Fruit fly (Drosophila melanogaster) whole organism, embryonic: ENCODE measurements around the gene Sems.
A peak's percentile ranks its signal among the peaks of the same experiment; 100 is the strongest.

Source experiments
- ATbp ChIP-seq: fragments of 200-800 bp; sonication (Bioruptor generic); optimal IDR thresholded peaks from 2 replicates; lab custom pipeline; 2017; ENCODE audit warnings: missing biosample characterization, mild to moderate bottlenecking, missing genetic modification characterization, missing genetic modification reagents
- Antp ChIP-seq: fragments of 200-800 bp; sonication (Bioruptor generic); optimal IDR thresholded peaks from 3 replicates; lab custom pipeline; 2016; ENCODE audit warnings: missing biosample characterization, missing genetic modification characterization
- B-H1 ChIP-seq: fragments of 200-800 bp; sonication (Bioruptor generic); IDR thresholded peaks from 3 replicates; pipeline ENCODE4 v1.3.6; 2022; ENCODE audit warnings: missing biosample characterization, missing genetic modification characterization
- CG10267 ChIP-seq: fragments of 200-800 bp; sonication (Bioruptor generic); optimal IDR thresholded peaks from 2 replicates; lab custom pipeline; 2018; ENCODE audit warnings: missing biosample characterization, mild to moderate bottlenecking, missing genetic modification characterization, moderate library complexity
- CG10462 ChIP-seq: fragments of 200-800 bp; sonication (Bioruptor generic); optimal IDR thresholded peaks from 2 replicates; lab custom pipeline; 2016; ENCODE audit warnings: missing biosample characterization, missing genetic modification characterization
- CG11696 ChIP-seq: fragments of 200-800 bp; sonication (Bioruptor generic); IDR thresholded peaks from 2 replicates; pipeline ENCODE4 v1.3.6; 2022; ENCODE audit warnings: missing biosample characterization, missing genetic modification characterization
- CG12236 ChIP-seq: fragments of 200-800 bp; sonication (Bioruptor generic); optimal IDR thresholded peaks from 2 replicates; lab custom pipeline; 2016; ENCODE audit warnings: missing biosample characterization, missing genetic modification characterization
- CG12299 ChIP-seq: fragments of 200-800 bp; sonication (Bioruptor generic); optimal IDR thresholded peaks from 2 replicates; lab custom pipeline; 2018; ENCODE audit warnings: missing biosample characterization, mild to moderate bottlenecking, missing genetic modification characterization
- CG12391 ChIP-seq: fragments of 200-800 bp; sonication (Bioruptor generic); optimal IDR thresholded peaks from 3 replicates; lab custom pipeline; 2018; ENCODE audit warnings: missing biosample characterization, mild to moderate bottlenecking, missing genetic modification characterization, moderate library complexity
- CG13296 ChIP-seq: fragments of 200-800 bp; sonication (Bioruptor generic); optimal IDR thresholded peaks from 3 replicates; lab custom pipeline; 2018; ENCODE audit warnings: missing biosample characterization, mild to moderate bottlenecking, missing genetic modification characterization
- CG15011 ChIP-seq: fragments of 200-800 bp; sonication (Bioruptor generic); optimal IDR thresholded peaks from 3 replicates; lab custom pipeline; 2018; ENCODE audit warnings: missing biosample characterization, mild to moderate bottlenecking, missing genetic modification characterization
- CG15479 ChIP-seq: fragments of 200-800 bp; sonication (Bioruptor generic); optimal IDR thresholded peaks from 3 replicates; lab custom pipeline; 2019; ENCODE audit warnings: missing biosample characterization, mild to moderate bottlenecking, missing genetic modification characterization, moderate library complexity
- CG16815 ChIP-seq: fragments of 200-800 bp; sonication (Bioruptor generic); optimal IDR thresholded peaks from 3 replicates; lab custom pipeline; 2017; ENCODE audit warnings: missing biosample characterization, mild to moderate bottlenecking, missing genetic modification characterization
- CG17568 ChIP-seq: fragments of 200-800 bp; sonication (Bioruptor generic); optimal IDR thresholded peaks from 2 replicates; lab custom pipeline; 2018; ENCODE audit warnings: missing biosample characterization, mild to moderate bottlenecking, missing genetic modification characterization, moderate library complexity
- CG2889 ChIP-seq: fragments of 200-800 bp; sonication (Bioruptor generic); IDR thresholded peaks from 3 replicates; pipeline ENCODE4 v1.3.6; 2022; ENCODE audit warnings: missing biosample characterization, missing genetic modification characterization
- CG30020 ChIP-seq: fragments of 200-800 bp; optimal IDR thresholded peaks from 2 replicates; lab custom pipeline; 2019; ENCODE audit warnings: missing biosample characterization, mild to moderate bottlenecking, missing genetic modification characterization, moderate library complexity
- CG30403 ChIP-seq: fragments of 200-800 bp; sonication (Bioruptor generic); optimal IDR thresholded peaks from 3 replicates; lab custom pipeline; 2016; ENCODE audit warnings: missing biosample characterization, missing genetic modification characterization
- CG31388 ChIP-seq: fragments of 200-800 bp; sonication (Bioruptor generic); optimal IDR thresholded peaks from 2 replicates; lab custom pipeline; 2016; ENCODE audit warnings: missing biosample characterization, missing genetic modification characterization
- CG4360 ChIP-seq: fragments of 200-800 bp; sonication (Bioruptor generic); IDR thresholded peaks from 2 replicates; pipeline ENCODE4 v1.3.6; 2022; ENCODE audit warnings: missing biosample characterization, missing genetic modification characterization
- CG6175 ChIP-seq: fragments of 200-800 bp; sonication (Bioruptor generic); IDR thresholded peaks from 3 replicates; pipeline ENCODE4 v1.3.6; 2022; ENCODE audit warnings: missing biosample characterization, missing genetic modification characterization
- CG7271 ChIP-seq: fragments of 200-800 bp; sonication (Bioruptor generic); optimal IDR thresholded peaks from 2 replicates; lab custom pipeline; 2018; ENCODE audit warnings: missing biosample characterization, mild to moderate bottlenecking, missing genetic modification characterization, moderate library complexity
- CG7839 ChIP-seq: fragments of 200-800 bp; sonication (Bioruptor generic); optimal IDR thresholded peaks from 3 replicates; lab custom pipeline; 2018; ENCODE audit warnings: missing biosample characterization, mild to moderate bottlenecking, missing genetic modification characterization, moderate library complexity
- Dp ChIP-seq: fragments of 200-800 bp; sonication (Bioruptor generic); optimal IDR thresholded peaks from 2 replicates; lab custom pipeline; 2018; ENCODE audit warnings: missing biosample characterization, mild to moderate bottlenecking, missing genetic modification characterization, moderate library complexity
- Eip74EF ChIP-seq, 2 experiments: fragments of 200-800 bp in 1 of 2; fragments of >200 bp in 1 of 2; sonication (Bioruptor generic) in 1 of 2; optimal IDR thresholded peaks; 2 replicates each; lab custom pipeline; 2017 to 2019; ENCODE audit warnings: missing biosample characterization in 2 of 2, missing genetic modification characterization in 2 of 2, mild to moderate bottlenecking in 1 of 2, moderate library complexity in 1 of 2
- Sox102F ChIP-seq: fragments of 200-800 bp; sonication (Bioruptor generic); optimal IDR thresholded peaks from 2 replicates; lab custom pipeline; 2018; ENCODE audit warnings: missing biosample characterization, mild to moderate bottlenecking, missing genetic modification characterization, moderate library complexity
- bab2 ChIP-seq: fragments of 200-800 bp; sonication (Bioruptor generic); optimal IDR thresholded peaks from 2 replicates; lab custom pipeline; 2016; ENCODE audit warnings: missing biosample characterization, missing genetic modification characterization
- br ChIP-seq: fragments of >200 bp; optimal IDR thresholded peaks from 2 replicates; lab custom pipeline; 2017
- cato ChIP-seq: fragments of 200-800 bp; sonication (Bioruptor generic); optimal IDR thresholded peaks from 2 replicates; lab custom pipeline; 2016; ENCODE audit warnings: missing biosample characterization, missing genetic modification characterization, borderline replicate concordance
- caup ChIP-seq: fragments of 200-800 bp; sonication (Bioruptor generic); optimal IDR thresholded peaks from 3 replicates; lab custom pipeline; 2017; ENCODE audit warnings: missing biosample characterization, mild to moderate bottlenecking, missing genetic modification characterization, moderate library complexity; ENCODE audit not compliant: severe bottlenecking
- dati ChIP-seq: fragments of 200-800 bp; sonication (Bioruptor generic); IDR thresholded peaks from 2 replicates; pipeline ENCODE4 v1.3.6; 2022; ENCODE audit warnings: missing biosample characterization, missing genetic modification characterization
- dmrt11E ChIP-seq: fragments of 200-800 bp; sonication (Bioruptor generic); optimal IDR thresholded peaks from 3 replicates; lab custom pipeline; 2018; ENCODE audit warnings: missing biosample characterization, mild to moderate bottlenecking, missing genetic modification characterization, moderate library complexity
- fu2 ChIP-seq: fragments of 200-800 bp; sonication (Bioruptor generic); optimal IDR thresholded peaks from 2 replicates; lab custom pipeline; 2016; ENCODE audit warnings: missing biosample characterization, missing genetic modification characterization
- gcm ChIP-seq: fragments of 200-800 bp; sonication (Bioruptor generic); optimal IDR thresholded peaks from 2 replicates; lab custom pipeline; 2019; ENCODE audit warnings: missing biosample characterization, mild to moderate bottlenecking, missing genetic modification characterization, moderate library complexity
- grn ChIP-seq: fragments of 200-800 bp; sonication (Bioruptor generic); optimal IDR thresholded peaks from 3 replicates; lab custom pipeline; 2017; ENCODE audit warnings: missing biosample characterization, missing genetic modification characterization
- gro ChIP-seq: fragments of 200-800 bp; sonication (Bioruptor generic); optimal IDR thresholded peaks from 2 replicates; lab custom pipeline; 2016; ENCODE audit warnings: missing biosample characterization, missing genetic modification characterization
- gsb ChIP-seq: fragments of 200-800 bp; sonication (Bioruptor generic); IDR thresholded peaks from 2 replicates; pipeline ENCODE4 v1.3.6; 2022; ENCODE audit warnings: missing biosample characterization, missing genetic modification characterization
- gt ChIP-seq: fragments of 200-800 bp; sonication (Bioruptor generic); IDR thresholded peaks from 2 replicates; pipeline ENCODE4 v1.3.6; 2022; ENCODE audit warnings: missing biosample characterization, missing genetic modification characterization
- klu ChIP-seq: fragments of 200-800 bp; sonication (Bioruptor generic); IDR thresholded peaks from 2 replicates; pipeline ENCODE4 v1.3.6; 2022; ENCODE audit warnings: missing biosample characterization, missing genetic modification characterization
- lbe ChIP-seq: fragments of 200-800 bp; sonication (Bioruptor generic); optimal IDR thresholded peaks from 2 replicates; lab custom pipeline; 2016; ENCODE audit warnings: missing biosample characterization, mild to moderate bottlenecking, missing genetic modification characterization
- nau ChIP-seq: fragments of 200-800 bp; sonication (Bioruptor generic); optimal IDR thresholded peaks from 3 replicates; lab custom pipeline; 2017; ENCODE audit warnings: missing biosample characterization, mild to moderate bottlenecking, missing genetic modification characterization, missing genetic modification reagents
- onecut ChIP-seq: fragments of 200-800 bp; sonication (Bioruptor generic); IDR thresholded peaks from 2 replicates; pipeline ENCODE4 v1.3.6; 2022; ENCODE audit warnings: missing biosample characterization, missing genetic modification characterization
- otp ChIP-seq: fragments of 200-800 bp; sonication (Bioruptor generic); IDR thresholded peaks from 3 replicates; pipeline ENCODE4, ENCODE4 v1.3.6; 2022; ENCODE audit warnings: missing biosample characterization, missing genetic modification characterization
- pita ChIP-seq: fragments of 200-800 bp; sonication (Bioruptor generic); optimal IDR thresholded peaks from 2 replicates; lab custom pipeline; 2017; ENCODE audit warnings: missing biosample characterization, mild to moderate bottlenecking, missing genetic modification characterization
- row ChIP-seq: fragments of 200-800 bp; sonication (Bioruptor generic); IDR thresholded peaks from 3 replicates; pipeline ENCODE4 v1.3.6; 2022; ENCODE audit warnings: missing biosample characterization, missing genetic modification characterization
- sim ChIP-seq: fragments of 200-800 bp; sonication (Bioruptor generic); IDR thresholded peaks from 2 replicates; pipeline ENCODE4 v1.3.6; 2022; ENCODE audit warnings: missing biosample characterization, missing genetic modification characterization
- sqz ChIP-seq: fragments of 200-800 bp; sonication (Bioruptor generic); optimal IDR thresholded peaks from 3 replicates; lab custom pipeline; 2018; ENCODE audit warnings: missing biosample characterization, mild to moderate bottlenecking, missing genetic modification characterization
- stwl ChIP-seq: fragments of 200-800 bp; sonication (Bioruptor generic); optimal IDR thresholded peaks from 3 replicates; lab custom pipeline; 2018; ENCODE audit warnings: missing biosample characterization, mild to moderate bottlenecking, missing genetic modification characterization, moderate library complexity
- trh ChIP-seq: fragments of 200-800 bp; sonication (Bioruptor generic); optimal IDR thresholded peaks from 2 replicates; lab custom pipeline; 2016; ENCODE audit warnings: missing biosample characterization, missing genetic modification characterization
- tx ChIP-seq: fragments of 200-800 bp; sonication (Bioruptor generic); optimal IDR thresholded peaks from 2 replicates; lab custom pipeline; 2016; ENCODE audit warnings: missing biosample characterization, missing genetic modification characterization
- yki ChIP-seq: fragments of >200 bp; optimal IDR thresholded peaks from 3 replicates; lab custom pipeline; 2018
- zf30C ChIP-seq: fragments of 200-800 bp; sonication (Bioruptor generic); optimal IDR thresholded peaks from 3 replicates; lab custom pipeline; 2018; ENCODE audit warnings: missing biosample characterization, mild to moderate bottlenecking, missing genetic modification characterization

Sems gene

DNA sequence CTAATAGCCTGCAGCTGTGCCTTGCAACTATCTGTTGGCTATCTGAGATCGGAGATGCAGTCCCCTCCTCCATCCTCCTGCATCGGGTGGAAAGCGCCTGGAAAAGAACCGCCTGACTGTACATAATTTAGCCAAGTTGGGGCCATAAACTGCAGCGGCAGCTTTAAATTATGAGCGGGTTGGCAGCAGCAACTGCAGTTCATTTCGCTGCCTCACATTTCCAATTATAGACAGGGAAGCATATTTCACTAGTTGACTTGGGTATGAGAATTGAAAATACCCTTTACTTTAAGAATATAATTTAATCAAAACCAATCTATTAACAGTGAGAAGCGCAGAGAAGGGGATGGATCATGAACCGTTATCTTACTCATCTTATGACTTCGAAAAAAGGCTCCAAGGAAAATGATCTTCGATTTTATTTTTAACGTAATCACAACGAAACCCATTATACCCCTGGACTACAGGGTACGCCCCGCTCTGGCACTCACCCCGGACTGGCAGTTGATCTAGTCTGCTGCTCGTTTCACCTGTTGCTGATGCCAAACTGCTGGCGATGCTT lies 33.4 kb downstream of the Sems start (continued):
- no peak for TF ChIP-seq CG6175
- no peak for TF ChIP-seq sqz (GFP tag; lab: Kevin White, UChicago)
- peak; percentile 49 for TF ChIP-seq ATbp
- TF ChIP-seq otp (GFP tag; lab: Robert Waterston, UW), result peak; percentile 73; the same call in 2 of the 3 replicates
- no peak for TF ChIP-seq pita (GFP tag; lab: Kevin White, UChicago)
- peak; percentile 10 for TF ChIP-seq CG10462 (GFP tag; lab: Kevin White, UChicago)
- no peak for TF ChIP-seq Eip74EF (GFP tag; optimal IDR thresholded peaks at IDR 0.05; lab: Kevin White, UChicago)
- peak; percentile 14 for TF ChIP-seq cato
- TF ChIP-seq lbe (GFP tag; lab: Kevin White, UChicago), result no peak
- peak; percentile 9 for TF ChIP-seq trh (GFP tag; lab: Kevin White, UChicago)
- TF ChIP-seq CG12299, result no peak
- peak; percentile 6 for TF ChIP-seq tx (GFP tag; lab: Kevin White, UChicago)
- TF ChIP-seq CG30403 (GFP tag; lab: Kevin White, UChicago), result peak; percentile 15
- TF ChIP-seq nau, result no peak
- TF ChIP-seq CG4360 (GFP tag; lab: Robert Waterston, UW), result no peak
- TF ChIP-seq CG17568 (GFP tag; lab: Kevin White, UChicago), result no peak
- peak; percentile 28 for TF ChIP-seq CG12236 (GFP tag; lab: Kevin White, UChicago)
- TF ChIP-seq Dp (GFP tag; lab: Kevin White, UChicago), result no peak
- peak; percentile 71 for TF ChIP-seq Sox102F (GFP tag; lab: Kevin White, UChicago)
- no peak for TF ChIP-seq gsb (GFP tag; lab: Robert Waterston, UW)
- peak; percentile 68 for TF ChIP-seq row (GFP tag; lab: Robert Waterston, UW)
- TF ChIP-seq zf30C, result no peak
- no peak for TF ChIP-seq grn
- TF ChIP-seq CG31388, result no peak
- no peak for TF ChIP-seq CG11696 (GFP tag; lab: Robert Waterston, UW)
- TF ChIP-seq dati (GFP tag; lab: Robert Waterston, UW), result no peak
- TF ChIP-seq CG10267 (tag; lab: Kevin White, UChicago), result peak; percentile 58
- TF ChIP-seq caup (GFP tag; lab: Kevin White, UChicago), result no peak
- TF ChIP-seq CG30020 (tag; lab: Kevin White, UChicago), result no peak
- no peak for TF ChIP-seq gro (GFP tag; lab: Kevin White, UChicago)
- TF ChIP-seq klu (GFP tag; lab: Robert Waterston, UW), result no peak
- TF ChIP-seq B-H1, result peak; percentile 22; the same call in 1 of the 3 replicates
- no peak for TF ChIP-seq sim
- TF ChIP-seq onecut (GFP tag; lab: Robert Waterston, UW), result no peak
- TF ChIP-seq CG16815 (GFP tag; lab: Kevin White, UChicago), result peak; percentile 46
- TF ChIP-seq CG7271 (tag; lab: Kevin White, UChicago), result no peak
- no peak for TF ChIP-seq CG15011 (GFP tag; lab: Kevin White, UChicago)
- peak; percentile 82 for TF ChIP-seq dmrt11E (tag; lab: Kevin White, UChicago)
- TF ChIP-seq Antp, result peak; percentile 2
- TF ChIP-seq stwl (tag; lab: Kevin White, UChicago), result peak; percentile 18
- TF ChIP-seq CG7839, result peak; percentile 54
- no peak for TF ChIP-seq CG2889
- no peak for TF ChIP-seq fu2 (GFP tag; lab: Kevin White, UChicago)
- no peak for TF ChIP-seq br (lab: Kevin White, UChicago)
- TF ChIP-seq CG13296, result no peak
- no peak for TF ChIP-seq gt
- TF ChIP-seq CG15479 (GFP tag; lab: Kevin White, UChicago), result no peak
- TF ChIP-seq gcm (GFP tag; lab: Kevin White, UChicago), result peak; percentile 40
- TF ChIP-seq yki (lab: Kevin White, UChicago), result no peak
- peak; percentile 61 for TF ChIP-seq CG12391 (tag; lab: Kevin White, UChicago)
- peak; percentile 34 for TF ChIP-seq bab2
